Fruit fly (Drosophila melanogaster): Measurements from ENCODE around the gene Mettl3.
A peak's percentile ranks its signal among the peaks of the same experiment; 100 is the strongest.

Mettl3 gene

DNA sequence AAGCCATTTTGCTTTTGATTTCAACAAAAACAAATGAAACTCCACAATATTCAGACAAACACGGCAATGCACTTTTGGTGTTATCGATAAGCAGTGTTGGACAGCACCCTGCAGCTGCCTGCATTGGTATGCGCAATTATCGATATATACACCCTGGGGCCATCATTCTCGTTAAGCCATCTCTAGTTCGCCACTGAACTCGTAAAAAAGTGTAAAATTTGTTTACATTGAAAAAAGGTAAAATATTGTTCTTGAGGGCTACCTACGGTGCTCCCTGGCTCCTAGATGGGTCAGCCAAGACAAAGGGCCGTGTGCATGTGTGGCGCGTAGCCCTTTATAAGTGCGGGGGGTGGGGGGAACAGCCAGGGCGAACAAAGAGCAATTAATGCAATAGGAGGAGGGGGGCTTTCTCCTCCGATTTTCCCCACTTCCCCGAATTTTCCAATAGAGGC is 45.5 kb upstream of the Mettl3 start, which contains the start of the genes CG13603 and CG5902 (continued):
- TF ChIP-seq Adf1 (GFP tag; IDR thresholded peaks at IDR 0.05) (no peak; the same call in 1 of the 2 replicates), Hr78 (GFP tag; optimal IDR thresholded peaks at IDR 0.05) (no peak), Side (GFP tag; optimal IDR thresholded peaks at IDR 0.05) (peak; percentile 73), knrl (GFP tag; IDR thresholded peaks at IDR 0.05; ENCODE audit: partially characterized antibody) (peak; percentile 82), CG12659 (GFP tag; optimal IDR thresholded peaks at IDR 0.05) (peak; percentile 80), CG1603 (tag; optimal IDR thresholded peaks at IDR 0.05) (peak; percentile 76), CG8924 (tag; optimal IDR thresholded peaks at IDR 0.05) (no peak), gsb (GFP tag; IDR thresholded peaks at IDR 0.05) (no peak), mld (GFP tag; IDR thresholded peaks at IDR 0.05; ENCODE audit: partially characterized antibody) (peak; percentile 79; the same call in 2 of the 3 replicates), oc (tag; optimal IDR thresholded peaks at IDR 0.05) (peak; percentile 34), Ets65A (GFP tag) (peak; percentile 92), slp2 (GFP tag; optimal IDR thresholded peaks at IDR 0.05) (no peak), CG9817 (tag; optimal IDR thresholded peaks at IDR 0.05) (no peak), CG30403 (GFP tag; optimal IDR thresholded peaks at IDR 0.05) (peak; percentile 64), CG18476 (GFP tag; optimal IDR thresholded peaks at IDR 0.05) (no peak), fu2 (GFP tag; optimal IDR thresholded peaks at IDR 0.05) (peak; percentile 31), CG14014 (GFP tag; IDR thresholded peaks at IDR 0.05) (peak; percentile 13; the same call in 1 of the 2 replicates), Fer1 (GFP tag; optimal IDR thresholded peaks at IDR 0.05) (no peak), kay (GFP tag; optimal IDR thresholded peaks at IDR 0.05) (peak; percentile 12), CG17385 (GFP tag; optimal IDR thresholded peaks at IDR 0.05) (no peak), btn (GFP tag; optimal IDR thresholded peaks at IDR 0.05) (no peak), Vsx1 (GFP tag; optimal IDR thresholded peaks at IDR 0.05) (peak; percentile 82), Abd-B (GFP tag; optimal IDR thresholded peaks at IDR 0.05) (peak; percentile 61), tup (GFP tag; optimal IDR thresholded peaks at IDR 0.05) (no peak), CG6765 (GFP tag; optimal IDR thresholded peaks at IDR 0.05) (no peak), chn (GFP tag; optimal IDR thresholded peaks at IDR 0.05) (peak; percentile 56), onecut (GFP tag; IDR thresholded peaks at IDR 0.05) (peak; percentile 56; the same call in 1 of the 2 replicates), CG9932 (GFP tag; IDR thresholded peaks at IDR 0.05) (peak; percentile 76), dmrt11E (tag; optimal IDR thresholded peaks at IDR 0.05) (no peak), CG10543 (GFP tag; optimal IDR thresholded peaks at IDR 0.05) (peak; percentile 32), Max (GFP tag; optimal IDR thresholded peaks at IDR 0.05) (no peak), CG5953 (GFP tag; IDR thresholded peaks at IDR 0.05) (no peak), CG6254 (GFP tag; optimal IDR thresholded peaks at IDR 0.05) (peak; percentile 47), CG17912 (GFP tag; optimal IDR thresholded peaks at IDR 0.05) (no peak), bcd (GFP tag; optimal IDR thresholded peaks at IDR 0.05) (no peak), grn (GFP tag; optimal IDR thresholded peaks at IDR 0.05) (no peak), Six4 (GFP tag; optimal IDR thresholded peaks at IDR 0.05) (no peak), TFAM (GFP tag; optimal IDR thresholded peaks at IDR 0.05) (no peak), Doc3 (GFP tag; IDR thresholded peaks at IDR 0.05; ENCODE audit: partially characterized antibody) (peak; percentile 66), hkb (optimal IDR thresholded peaks at IDR 0.05) (no peak), hkb (GFP tag; IDR thresholded peaks at IDR 0.05) (0 out of 2 replicates have a peak, but pooled peaks have one; percentile 38), Sry-β (GFP tag; optimal IDR thresholded peaks at IDR 0.05) (no peak), Scr (GFP tag; IDR thresholded peaks at IDR 0.05; ENCODE audit: partially characterized antibody) (peak; percentile 82), CG15269 (tag; optimal IDR thresholded peaks at IDR 0.05) (no peak), CG17359 (tag; optimal IDR thresholded peaks at IDR 0.05) (peak; percentile 36), repo (GFP tag; optimal IDR thresholded peaks at IDR 0.05) (peak; percentile 67), danr (GFP tag; IDR thresholded peaks at IDR 0.05) (no peak), Hr39 (optimal IDR thresholded peaks at IDR 0.05) (no peak), row (GFP tag; IDR thresholded peaks at IDR 0.05) (peak; percentile 58; the same call in 2 of the 3 replicates), CG10462 (GFP tag; optimal IDR thresholded peaks at IDR 0.05) (no peak), Hand (GFP tag; optimal IDR thresholded peaks at IDR 0.05) (no peak)

Data from whole organism, embryonic.